Fruit fly (Drosophila melanogaster) whole organism, adult: ENCODE data around the gene Mal-B1.

ENCODE experiments used
- CG11617 ChIP-seq: fragments of 200-800 bp; sonication (Bioruptor generic); optimal IDR thresholded peaks from 2 replicates; lab custom pipeline; 2017; ENCODE audit warnings: mild to moderate bottlenecking, missing biosample characterization, missing genetic modification reagents, missing genetic modification characterization
- CG12768 ChIP-seq: fragments of 200-800 bp; sonication (Bioruptor generic); optimal IDR thresholded peaks from 2 replicates; lab custom pipeline; 2017; ENCODE audit warnings: missing biosample characterization, missing genetic modification characterization, mild to moderate bottlenecking, moderate library complexity, missing genetic modification reagents
- CG1620 ChIP-seq: fragments of 200-800 bp; sonication (Bioruptor generic); optimal IDR thresholded peaks from 2 replicates; lab custom pipeline; 2016; ENCODE audit warnings: missing biosample characterization, missing genetic modification characterization
- Clk ChIP-seq: fragments of 200-800 bp; sonication (Bioruptor generic); optimal IDR thresholded peaks from 2 replicates; lab custom pipeline; 2017; ENCODE audit warnings: missing biosample characterization, missing genetic modification characterization
- Mnt ChIP-seq: fragments of 200-800 bp; sonication (Bioruptor generic); optimal IDR thresholded peaks from 2 replicates; lab custom pipeline; 2016; ENCODE audit warnings: missing biosample characterization, mild to moderate bottlenecking, missing genetic modification characterization
- cic ChIP-seq: fragments of 200-800 bp; sonication (Bioruptor generic); optimal IDR thresholded peaks from 2 replicates; lab custom pipeline; 2017; ENCODE audit warnings: missing biosample characterization, mild to moderate bottlenecking, missing genetic modification characterization, moderate library complexity
- cnc ChIP-seq, 2 experiments: fragments of >200 bp; optimal IDR thresholded peaks; 2 replicates each; lab custom pipeline; 2017

DNA sequence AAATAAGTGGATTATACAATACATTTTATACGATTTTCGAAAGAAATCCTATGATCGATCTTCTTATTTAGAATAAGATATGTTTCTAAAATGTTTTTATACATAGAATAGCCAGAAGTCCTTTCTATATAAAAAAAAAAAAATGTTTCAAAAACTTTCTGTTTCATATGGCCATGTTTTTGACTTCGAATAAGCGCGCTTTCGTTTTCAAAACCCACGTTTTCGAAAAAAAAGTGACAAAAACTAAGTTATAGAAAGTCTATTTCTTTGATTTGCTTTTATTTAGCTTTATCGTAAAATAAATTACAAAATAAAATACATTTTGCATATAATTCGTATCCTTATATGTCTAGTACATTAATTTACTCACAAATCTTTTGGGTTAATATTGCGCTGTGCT is 37.2 kb upstream of the Mal-B1 start:
- TF ChIP-seq CG12768 (GFP tag; lab: Kevin White, UChicago): no peak
- TF ChIP-seq Clk (GFP tag; lab: Kevin White, UChicago): no peak
- TF ChIP-seq CG1620 (GFP tag; lab: Kevin White, UChicago): no peak
- no peak for TF ChIP-seq Mnt (GFP tag; lab: Kevin White, UChicago)
- no peak for TF ChIP-seq cic (GFP tag; lab: Kevin White, UChicago)
- no peak for TF ChIP-seq CG11617 (GFP tag; lab: Kevin White, UChicago)
- TF ChIP-seq cnc (optimal IDR thresholded peaks at IDR 0.05; lab: Kevin White, UChicago): no peak
